Worm (Caenorhabditis elegans) whole organism, dauer: Measurements from ENCODE around the gene srx-66.

Experiments used
- unc-62 ChIP-seq: sonication (generic microtip); optimal IDR thresholded peaks from 2 replicates; lab custom pipeline; 2017; ENCODE audit warnings: missing biosample characterization, missing genetic modification reagents, missing genetic modification characterization

Gene srx-66

DNA sequence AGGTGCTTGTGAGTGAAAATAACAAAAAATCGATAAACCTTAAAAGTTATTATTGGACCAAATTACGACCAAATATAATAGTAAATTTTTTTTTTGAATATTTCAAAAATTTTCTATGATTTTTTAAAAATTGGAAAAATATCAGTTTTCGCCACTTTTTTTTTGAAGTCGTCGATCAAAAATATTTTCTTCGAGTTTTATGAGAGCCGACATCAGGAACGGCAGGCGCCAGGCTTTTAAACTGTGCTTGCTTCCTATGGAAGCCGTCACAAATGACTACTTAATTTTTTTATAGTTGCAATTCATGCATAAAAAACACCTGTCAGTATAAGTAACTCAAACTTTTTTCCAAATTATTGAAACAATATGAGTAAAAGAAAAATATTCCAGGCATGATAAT, 16.0 kb upstream of the srx-66 start:
- TF ChIP-seq unc-62 (GFP tag; lab: Kevin White, UChicago): no peak

DNA sequence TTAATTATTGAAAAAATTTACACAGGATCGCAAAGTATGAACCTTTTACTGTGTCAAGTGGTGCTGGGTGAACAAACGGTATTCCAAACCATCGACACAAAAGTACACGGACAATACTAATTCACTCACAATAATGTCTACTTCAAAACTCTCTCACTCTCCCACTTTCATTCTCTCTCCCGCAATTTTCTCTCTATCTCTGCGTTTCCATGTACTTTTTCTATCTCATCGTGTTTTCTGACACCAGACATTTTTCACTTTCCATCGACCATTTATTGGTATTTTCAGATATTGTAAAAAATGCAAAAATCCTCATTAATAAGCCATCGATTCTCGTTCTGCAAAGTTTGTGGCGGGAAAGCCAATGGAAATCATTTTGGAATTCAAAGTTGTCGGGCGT, 13.5 kb upstream of the srx-66 start, which contains the start of gene nhr-156:
TSS of gene nhr-156 (plus strand) at position 266 of the 400 bp plus-strand sequence.
- no peak for TF ChIP-seq unc-62 (GFP tag; lab: Kevin White, UChicago)

DNA sequence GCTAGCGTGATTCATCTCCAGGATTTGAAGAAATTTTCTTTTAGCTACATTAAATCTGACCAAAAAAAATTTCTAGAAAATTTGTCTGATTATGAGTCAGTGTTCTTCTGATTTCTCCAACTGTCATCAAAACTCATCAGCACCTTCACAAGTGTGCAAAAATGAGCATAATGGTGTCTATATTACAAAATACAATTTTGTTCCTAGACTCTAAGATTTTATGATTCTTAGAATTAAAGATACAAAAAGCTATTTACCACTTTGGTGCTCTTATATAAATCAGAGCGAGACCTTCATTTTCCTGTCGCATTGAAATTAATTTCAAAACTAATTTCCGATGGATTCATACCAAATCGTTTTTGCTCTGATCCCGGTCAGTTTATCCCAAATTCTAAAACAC, 6.9 kb upstream of the srx-66 start, which contains the start of gene srx-68:
TSS of gene srx-68 (plus strand) at position 301 of the 400 bp plus-strand sequence.
- TF ChIP-seq unc-62 (GFP tag; lab: Kevin White, UChicago): no peak

DNA sequence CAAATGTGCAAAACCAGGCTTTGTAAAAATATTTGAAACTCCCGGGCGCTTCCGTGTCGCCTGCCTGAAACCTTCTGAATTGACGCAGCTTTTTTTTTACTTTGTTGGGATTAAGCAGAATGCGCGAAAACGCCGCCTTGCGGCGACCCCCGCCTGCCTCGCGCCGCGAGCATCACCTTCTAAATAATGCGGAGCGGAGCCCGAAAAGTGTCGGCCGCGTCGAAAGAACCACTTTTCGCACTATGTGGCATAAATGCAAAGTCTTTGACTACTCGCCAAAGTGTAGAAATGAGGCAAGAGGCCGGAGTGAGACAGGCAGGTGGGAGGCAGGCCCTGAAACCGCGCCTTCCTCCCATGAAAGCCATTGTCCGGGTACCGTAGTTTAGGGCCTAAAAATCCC, 6.3 kb upstream of the srx-66 start:
- no peak for TF ChIP-seq unc-62 (GFP tag; lab: Kevin White, UChicago)

DNA sequence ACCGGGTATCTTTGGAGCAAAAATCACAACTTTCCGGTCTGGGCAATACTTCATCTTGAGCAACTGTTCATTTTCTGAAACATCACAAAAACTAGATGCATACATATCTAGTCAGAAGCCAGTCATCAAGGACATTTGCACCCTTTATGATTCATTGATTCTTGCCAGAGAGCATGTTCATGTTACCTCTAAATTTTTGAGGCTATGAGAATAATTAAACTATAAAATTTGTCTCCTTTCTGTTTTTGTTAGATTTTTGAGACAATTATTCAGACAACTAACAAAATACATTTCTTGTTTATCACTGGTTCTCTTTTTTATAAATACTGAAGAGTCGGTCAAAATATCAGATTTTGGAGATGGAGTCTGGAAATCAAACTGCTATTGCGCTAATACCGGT, 2.9 kb upstream of the srx-66 start, which contains the start of gene srx-67:
TSS of gene srx-67 (plus strand) at position 301 of the 400 bp plus-strand sequence.
- TF ChIP-seq unc-62 (GFP tag; lab: Kevin White, UChicago): no peak

DNA sequence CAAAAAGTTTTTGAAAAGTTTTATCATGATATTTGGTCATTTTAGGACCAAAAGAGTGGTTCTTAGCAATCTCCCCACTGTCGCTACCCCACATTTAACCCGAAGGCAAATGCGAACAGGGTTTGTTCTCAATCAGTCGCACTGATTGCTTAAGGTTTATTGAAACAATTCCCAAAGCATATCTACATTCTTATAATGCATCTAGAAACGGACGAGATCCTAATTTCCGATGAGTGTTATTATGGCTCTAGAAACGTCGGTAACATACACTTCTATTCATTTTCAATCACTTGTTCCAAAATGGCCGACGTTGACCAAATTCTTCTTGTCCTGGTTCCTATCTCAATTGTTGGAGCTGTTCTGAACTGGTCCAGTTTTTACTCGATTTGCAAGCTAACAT, 2.2 kb downstream of the srx-66 start, which contains the start of gene srx-65:
TSS of gene srx-65 (plus strand) at position 301 of the 400 bp plus-strand sequence.
- TF ChIP-seq unc-62 (GFP tag; lab: Kevin White, UChicago): no peak

DNA sequence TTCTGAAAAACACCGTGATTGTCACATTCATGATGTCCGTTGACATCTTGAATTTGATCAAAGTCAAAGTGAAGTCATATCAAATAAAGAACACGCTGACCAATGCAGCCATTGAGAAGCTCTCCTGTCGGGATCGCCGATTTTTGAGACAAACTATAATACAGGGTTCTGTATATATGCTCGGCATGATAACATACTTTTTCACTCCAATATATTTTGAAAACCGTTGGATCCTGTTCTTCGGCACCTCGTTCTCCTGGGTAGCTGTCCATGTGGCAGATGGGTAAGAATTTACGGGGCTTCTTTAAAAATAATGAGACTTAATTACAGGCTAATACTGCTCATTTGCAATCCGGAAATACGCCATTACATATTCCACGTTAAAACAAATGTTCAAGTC, 3.2 kb downstream of the srx-66 start:
- no peak for TF ChIP-seq unc-62 (GFP tag; lab: Kevin White, UChicago)

DNA sequence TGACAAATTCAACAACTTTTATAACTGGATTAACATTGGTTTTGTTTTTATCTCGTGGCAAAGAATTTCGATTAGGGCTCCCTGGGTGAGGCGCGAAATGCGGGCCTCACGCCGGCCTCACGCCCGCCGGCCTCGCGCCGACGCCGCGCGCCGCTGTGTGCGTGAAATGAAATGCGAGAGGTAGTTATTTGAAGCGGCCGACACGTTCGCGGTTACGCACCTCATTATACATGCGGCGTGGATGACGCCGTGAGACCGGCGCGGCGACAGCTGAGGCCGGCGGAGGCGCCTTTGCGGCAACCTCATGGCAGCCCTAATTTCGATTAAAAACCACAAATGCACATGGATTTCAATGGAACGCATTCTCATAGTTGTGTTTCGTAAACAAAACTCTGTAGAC, 8.1 kb downstream of the srx-66 start:
- TF ChIP-seq unc-62 (GFP tag; lab: Kevin White, UChicago): no peak

DNA sequence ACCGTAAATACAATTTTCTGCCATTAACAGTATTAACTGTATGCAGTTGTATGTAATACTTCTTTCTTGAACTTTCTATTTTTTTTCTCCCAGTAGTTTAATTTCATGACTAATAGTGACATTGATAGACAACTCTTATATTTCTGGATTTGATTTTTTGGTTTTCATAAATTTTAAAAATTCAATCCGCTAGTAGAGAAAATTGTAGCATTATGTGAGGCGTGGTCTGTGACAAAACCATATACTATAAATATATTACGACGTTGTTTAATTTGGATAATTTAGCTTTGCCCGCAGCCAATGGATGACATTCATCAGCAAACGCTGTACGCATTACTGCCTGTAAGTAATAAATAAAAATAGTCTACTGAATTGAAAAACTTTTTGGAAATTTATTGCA, 9.7 kb downstream of the srx-66 start, which contains the start of gene srx-64:
TSS of gene srx-64 (plus strand) at position 301 of the 400 bp plus-strand sequence.
- no peak for TF ChIP-seq unc-62 (GFP tag; lab: Kevin White, UChicago)

DNA sequence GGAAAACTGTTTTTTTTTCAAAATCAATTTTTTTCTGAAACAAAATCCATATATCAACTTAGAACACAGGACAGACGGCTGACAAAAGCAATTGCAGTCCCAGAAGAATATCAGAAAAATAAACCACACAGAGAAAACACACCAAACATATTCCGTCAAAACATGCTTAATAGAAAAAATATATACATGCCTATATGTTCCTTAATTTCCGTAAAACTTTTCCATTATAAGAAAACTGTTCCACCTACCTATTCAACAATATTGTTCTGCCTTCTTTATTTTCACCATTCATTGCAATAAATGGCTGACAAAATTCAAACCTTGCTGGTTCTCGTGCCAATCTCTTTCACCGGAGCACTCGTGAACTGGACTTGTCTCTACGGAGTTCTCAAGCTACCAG, 11.9 kb downstream of the srx-66 start, which contains the start of gene srx-63:
TSS of gene srx-63 (plus strand) at position 301 of the 400 bp plus-strand sequence.
- TF ChIP-seq unc-62 (GFP tag; lab: Kevin White, UChicago): no peak

DNA sequence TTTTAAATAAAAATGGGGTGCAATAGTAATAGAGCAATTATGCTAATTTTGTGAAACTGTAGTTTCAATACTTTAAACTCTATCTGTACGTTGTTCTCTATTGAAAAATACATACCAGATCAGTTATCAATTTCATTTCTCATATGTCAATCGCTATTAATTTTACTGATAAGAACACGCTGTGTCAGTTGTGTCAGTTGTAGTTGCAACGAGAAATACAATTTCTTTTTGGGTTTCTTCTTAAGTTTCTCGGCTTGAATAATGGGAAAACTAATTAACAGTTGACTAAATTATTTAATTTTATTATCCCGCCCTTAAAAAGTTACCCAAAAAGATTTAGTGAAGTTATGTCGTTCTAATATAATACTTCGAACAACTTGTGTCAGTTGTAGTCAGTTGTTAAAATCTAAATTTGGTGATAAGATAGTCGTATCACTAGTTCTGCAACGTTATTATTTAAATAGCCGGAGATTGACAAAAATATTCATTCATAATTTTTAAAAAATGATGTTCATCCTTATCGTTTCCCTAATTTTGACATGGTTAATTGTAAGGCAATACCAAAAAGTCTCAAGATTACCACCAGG, 16.6 kb downstream of the srx-66 start, which contains the start of gene cyp-35A5:
TSS of gene cyp-35A5 (plus strand) at position 435 of the 587 bp plus-strand sequence.
- TF ChIP-seq unc-62 (GFP tag; lab: Kevin White, UChicago): no peak

DNA sequence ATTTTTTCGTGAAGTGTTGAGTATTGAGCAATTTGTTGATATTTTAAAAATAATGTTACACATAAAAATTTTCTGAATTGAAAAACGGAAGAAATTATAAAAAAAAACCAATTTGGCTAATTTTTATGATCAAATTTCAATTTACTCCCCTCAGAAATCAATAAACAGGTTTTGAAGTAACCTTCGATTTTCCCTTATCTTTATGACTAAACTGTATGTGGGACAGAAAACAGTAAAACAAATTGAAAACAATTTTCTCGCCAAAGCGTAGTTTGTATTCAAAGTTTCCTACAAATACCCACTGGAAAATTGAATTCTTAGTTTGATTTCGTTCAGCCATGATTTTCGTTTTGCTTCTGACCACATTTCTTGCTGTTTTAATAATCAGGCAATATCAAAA, 19.4 kb downstream of the srx-66 start, which contains the start of gene cyp-35B1:
TSS of gene cyp-35B1 (plus strand) at position 244 of the 400 bp plus-strand sequence.
- no peak for TF ChIP-seq unc-62 (GFP tag; lab: Kevin White, UChicago)

DNA sequence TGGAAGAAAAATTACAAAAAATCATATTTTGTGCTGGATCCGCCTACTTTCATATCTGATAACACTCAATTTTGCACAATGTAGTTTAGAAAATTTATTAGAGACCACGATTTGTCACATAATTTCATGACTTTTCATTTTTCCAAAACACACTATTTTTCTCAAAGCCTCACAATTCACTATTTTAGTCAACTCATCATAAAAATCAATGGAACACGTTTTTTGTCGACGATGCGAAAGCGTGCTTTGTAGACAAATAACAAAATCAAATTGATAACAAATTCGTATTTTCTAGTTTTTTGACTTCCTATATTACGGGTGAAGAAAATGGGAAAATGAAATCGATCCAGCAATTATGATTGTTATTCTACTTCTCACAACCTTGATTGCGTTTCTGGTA, 22.5 kb downstream of the srx-66 start, which contains the start of gene cyp-35B2:
TSS of gene cyp-35B2 (plus strand) at position 301 of the 400 bp plus-strand sequence.
- no peak for TF ChIP-seq unc-62 (GFP tag; lab: Kevin White, UChicago)

DNA sequence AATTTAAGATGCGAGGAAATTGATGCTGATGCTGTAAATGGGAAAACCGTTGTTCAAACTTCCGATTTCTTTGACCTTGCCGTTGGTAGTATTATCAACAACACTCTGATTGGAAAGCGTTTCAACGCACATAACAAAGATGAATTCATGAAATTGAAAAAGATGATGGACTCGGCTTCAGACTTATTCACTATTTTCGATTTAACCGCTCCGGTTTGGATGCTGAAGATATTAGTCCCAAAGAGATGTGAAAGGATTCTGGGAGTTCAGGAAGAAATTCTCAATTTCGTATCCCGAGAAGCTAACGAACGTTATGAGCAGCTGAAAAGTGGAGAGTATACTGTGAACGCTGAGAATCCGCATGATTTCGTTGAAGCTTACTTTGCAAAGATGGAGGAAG, 24.0 kb downstream of the srx-66 start:
- TF ChIP-seq unc-62 (GFP tag; lab: Kevin White, UChicago): no peak

DNA sequence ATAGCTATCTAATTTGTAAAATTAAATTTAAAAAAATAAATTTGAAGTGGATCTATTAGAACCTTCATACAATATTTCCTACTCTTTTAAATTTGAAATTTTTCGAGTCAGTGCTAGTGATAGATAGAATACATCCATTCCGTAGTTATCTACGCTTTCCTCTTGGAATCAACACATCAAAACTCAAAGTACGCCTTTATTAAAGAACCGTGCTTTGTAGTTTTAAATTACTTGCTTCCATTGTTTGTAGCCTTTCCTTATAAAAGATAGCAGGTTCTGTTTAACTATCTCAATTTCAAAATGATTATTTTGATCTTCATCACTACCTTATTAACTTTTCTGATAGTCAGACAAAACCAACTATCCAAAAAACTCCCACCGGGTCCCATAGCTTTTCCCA, 25.7 kb downstream of the srx-66 start, which contains the start of gene cyp-35B3:
TSS of gene cyp-35B3 (plus strand) at position 301 of the 400 bp plus-strand sequence.
- no peak for TF ChIP-seq unc-62 (GFP tag; lab: Kevin White, UChicago)

DNA sequence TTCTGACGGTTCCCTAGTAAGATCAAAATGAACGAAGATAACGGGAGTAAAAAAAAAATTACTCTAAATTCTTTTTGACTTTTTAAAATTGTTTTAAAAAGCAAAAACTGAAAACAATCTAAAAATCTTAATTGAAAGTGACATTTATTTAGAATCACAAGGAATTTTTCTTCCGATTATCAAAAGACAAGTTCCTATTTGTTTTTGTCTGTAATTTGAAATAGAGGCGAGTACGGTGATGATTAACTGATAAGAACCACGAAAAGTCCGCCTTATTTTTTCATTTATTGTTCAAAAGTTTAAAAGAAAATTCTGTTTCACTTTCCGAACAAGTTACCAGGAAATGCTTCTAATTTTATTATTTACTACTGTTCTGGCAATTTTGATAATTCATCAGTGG, 30.3 kb downstream of the srx-66 start, which contains the start of gene dach-1:
TSS of gene dach-1 (plus strand) at position 301 of the 400 bp plus-strand sequence.
- TF ChIP-seq unc-62 (GFP tag; lab: Kevin White, UChicago): no peak

DNA sequence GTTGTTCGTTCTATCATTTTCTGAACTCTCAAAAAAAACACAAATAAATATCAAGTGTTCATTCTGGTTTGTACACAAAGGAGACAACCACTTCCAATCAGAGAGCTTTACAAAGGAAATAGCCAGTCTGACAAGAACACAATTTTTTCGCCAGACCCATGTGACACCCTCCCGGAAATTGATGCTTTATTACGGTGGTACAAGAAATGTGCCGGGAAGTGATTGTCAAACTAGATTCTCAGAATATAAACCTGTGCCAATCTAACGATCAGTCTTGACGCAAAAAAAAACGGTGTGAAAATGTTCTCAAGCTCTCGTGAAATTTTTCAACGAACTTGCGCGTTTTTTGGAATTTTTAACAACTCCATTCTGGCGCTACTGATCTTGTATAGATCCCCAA, 34.4 kb downstream of the srx-66 start, which contains the start of gene str-247:
TSS of gene str-247 (plus strand) at position 301 of the 400 bp plus-strand sequence.
- TF ChIP-seq unc-62 (GFP tag; lab: Kevin White, UChicago): no peak
